Fruit fly (Drosophila melanogaster): ENCODE measurements around the gene CG18641.

DNA sequence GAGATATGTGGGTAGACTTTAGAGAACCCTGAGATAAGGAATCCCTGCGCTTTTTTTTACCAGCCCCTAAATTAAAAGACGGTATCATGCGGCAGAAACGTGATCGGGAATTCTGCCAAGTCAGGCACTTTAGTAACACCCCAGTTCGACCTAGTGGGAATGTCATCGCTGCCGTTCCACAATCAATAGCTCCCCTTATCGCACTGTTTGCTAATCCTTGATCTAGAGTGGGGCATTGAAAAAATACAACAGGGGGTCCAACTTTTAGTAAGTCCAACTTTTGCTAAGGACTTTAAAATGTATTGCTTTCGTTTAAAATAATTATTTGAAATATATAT lies 43.0 kb downstream of the CG18641 start:
- TF ChIP-seq psq (optimal IDR thresholded peaks at IDR 0.05) (no peak), usp (GFP tag; optimal IDR thresholded peaks at IDR 0.05) (no peak)
